Fruit fly (Drosophila melanogaster) Kc167 (cell line): ENCODE results near the gene Hex-t1.

Experiments
- Myc ChIP-seq: fragments of >200 bp; optimal IDR thresholded peaks from 2 replicates; lab custom pipeline; 2017; ENCODE audit warnings: missing external identifiers
- Sin3A ChIP-seq: fragments of >200 bp; optimal IDR thresholded peaks from 2 replicates; lab custom pipeline; 2018; ENCODE audit warnings: missing external identifiers
- psq ChIP-seq: fragments of >200 bp; optimal IDR thresholded peaks from 2 replicates; lab custom pipeline; 2017; ENCODE audit warnings: missing external identifiers

DNA sequence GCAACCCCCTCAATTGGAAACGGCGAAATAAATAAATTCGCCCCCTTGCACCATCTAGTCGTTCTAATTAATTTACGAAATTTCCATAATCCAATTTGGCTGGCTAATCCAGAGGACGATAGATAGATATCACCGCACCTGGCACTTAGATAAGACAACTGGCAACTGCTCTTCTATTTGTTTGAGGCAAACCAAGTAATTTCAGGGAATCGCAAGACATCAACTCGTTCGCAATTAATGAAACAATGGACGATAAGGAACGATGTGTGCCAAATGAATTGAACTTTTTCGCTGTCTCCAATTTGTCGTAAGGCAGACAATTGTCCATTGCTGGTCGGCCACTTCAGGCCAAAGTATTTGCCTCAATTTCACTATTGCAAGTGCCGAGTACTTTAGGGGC, 16.2 kb downstream of the Hex-t1 start:
- TF ChIP-seq Sin3A (lab: Kevin White, UChicago) (no peak), psq (lab: Kevin White, UChicago) (no peak), Myc (lab: Kevin White, UChicago) (no peak)
